Worm (Caenorhabditis elegans) whole organism, mixed stage, embryonic: ENCODE data around the gene F54C8.1.

Source experiments
- lin-32 ChIP-seq: fragments of 200-800 bp; sonication (Bioruptor generic); optimal IDR thresholded peaks from 2 replicates; lab custom pipeline; 2018; ENCODE audit warnings: mild to moderate bottlenecking, missing genetic modification characterization, missing compliant biosample characterization
- lsy-2 ChIP-seq: fragments of 150-350 bp; optimal IDR thresholded peaks from 2 replicates; lab custom pipeline; 2014; ENCODE audit warnings: missing biosample characterization, missing genetic modification characterization
- snpc-4 ChIP-seq: fragments of 150-350 bp; optimal IDR thresholded peaks from 2 replicates; lab custom pipeline; 2014; ENCODE audit warnings: missing biosample characterization, missing genetic modification characterization

DNA sequence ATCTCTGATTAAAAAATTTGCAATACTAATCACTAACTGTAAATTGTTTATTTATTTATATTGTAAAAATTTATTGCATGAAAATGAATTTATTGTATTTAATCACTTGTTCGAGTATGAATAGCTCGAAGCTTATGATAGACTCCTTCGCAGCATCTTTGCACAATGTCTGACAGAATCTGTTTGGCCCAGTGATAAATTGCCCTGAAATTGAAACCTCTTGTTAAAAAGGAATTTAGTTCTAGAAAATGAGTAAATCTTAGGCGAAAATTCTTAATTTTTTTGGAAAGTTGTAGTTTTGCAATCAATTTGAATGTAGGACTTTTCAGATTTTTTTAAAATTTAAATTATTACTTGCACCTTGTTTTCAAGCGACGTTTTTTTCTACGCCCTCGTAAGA, 4.5 kb upstream of the F54C8.1 start:
- no peak for TF ChIP-seq lsy-2
- TF ChIP-seq lin-32 (GFP tag; lab: Kevin White, UChicago) = no peak
- no peak for TF ChIP-seq snpc-4 (tag; lab: Kevin White, UChicago)
